Fruit fly (Drosophila melanogaster) whole organism, embryonic: ENCODE results near the gene CG14131.
A peak's percentile ranks its signal among the peaks of the same experiment; 100 is the strongest.

ENCODE experiments used
- Asciz ChIP-seq: fragments of 200-800 bp; sonication (Bioruptor generic); optimal IDR thresholded peaks from 2 replicates; lab custom pipeline; 2017; ENCODE audit warnings: missing biosample characterization, mild to moderate bottlenecking, missing genetic modification characterization, missing genetic modification reagents
- Atf3 ChIP-seq: fragments of 200-800 bp; sonication (Bioruptor generic); optimal IDR thresholded peaks from 3 replicates; lab custom pipeline; 2016; ENCODE audit warnings: missing biosample characterization, missing genetic modification characterization
- Atf6 ChIP-seq: fragments of 200-800 bp; sonication (Bioruptor generic); IDR thresholded peaks from 2 replicates; pipeline ENCODE4 v1.3.6; 2022; ENCODE audit warnings: missing biosample characterization, missing genetic modification characterization
- CG10321 ChIP-seq: fragments of 200-800 bp; sonication (Bioruptor generic); IDR thresholded peaks from 2 replicates; pipeline ENCODE4 v1.3.6; 2022; ENCODE audit warnings: missing biosample characterization, missing genetic modification characterization
- CG10979 ChIP-seq: fragments of 200-800 bp; sonication (Bioruptor generic); optimal IDR thresholded peaks from 2 replicates; lab custom pipeline; 2018; ENCODE audit warnings: missing biosample characterization, mild to moderate bottlenecking, missing genetic modification characterization, moderate library complexity
- CG11247 ChIP-seq: fragments of 200-800 bp; sonication (Bioruptor generic); IDR thresholded peaks from 2 replicates; pipeline ENCODE4 v1.3.6; 2022; ENCODE audit warnings: missing biosample characterization, missing genetic modification characterization
- CG11456 ChIP-seq: fragments of 200-800 bp; sonication (Bioruptor generic); IDR thresholded peaks from 3 replicates; pipeline ENCODE4 v1.3.6; 2022; ENCODE audit warnings: missing biosample characterization, missing genetic modification characterization
- CG11504 ChIP-seq: fragments of 200-800 bp; sonication (Bioruptor generic); optimal IDR thresholded peaks from 3 replicates; lab custom pipeline; 2019; ENCODE audit warnings: missing biosample characterization, mild to moderate bottlenecking, missing genetic modification characterization, moderate library complexity
- CG11696 ChIP-seq: fragments of 200-800 bp; sonication (Bioruptor generic); IDR thresholded peaks from 2 replicates; pipeline ENCODE4 v1.3.6; 2022; ENCODE audit warnings: missing biosample characterization, missing genetic modification characterization
- CG12071 ChIP-seq: fragments of 200-800 bp; sonication (Bioruptor generic); optimal IDR thresholded peaks from 3 replicates; lab custom pipeline; 2018; ENCODE audit warnings: missing biosample characterization, mild to moderate bottlenecking, missing genetic modification characterization
- CG12219 ChIP-seq: fragments of 200-800 bp; sonication (Bioruptor generic); optimal IDR thresholded peaks from 3 replicates; lab custom pipeline; 2018; ENCODE audit warnings: missing biosample characterization, mild to moderate bottlenecking, missing genetic modification characterization
- CG13123 ChIP-seq: fragments of 200-800 bp; sonication (Bioruptor generic); optimal IDR thresholded peaks from 2 replicates; lab custom pipeline; 2016; ENCODE audit warnings: missing biosample characterization, missing genetic modification characterization
- CG14965 ChIP-seq: fragments of 200-800 bp; sonication (Bioruptor generic); optimal IDR thresholded peaks from 2 replicates; lab custom pipeline; 2016; ENCODE audit warnings: missing biosample characterization, missing genetic modification characterization, borderline replicate concordance
- CG15601 ChIP-seq: fragments of 200-800 bp; sonication (Bioruptor generic); optimal IDR thresholded peaks from 3 replicates; lab custom pipeline; 2019; ENCODE audit warnings: missing biosample characterization, mild to moderate bottlenecking, missing genetic modification characterization, moderate library complexity
- CG2712 ChIP-seq: fragments of 200-800 bp; optimal IDR thresholded peaks from 3 replicates; lab custom pipeline; 2019; ENCODE audit warnings: missing biosample characterization, mild to moderate bottlenecking, missing genetic modification characterization, moderate library complexity
- CG2889 ChIP-seq: fragments of 200-800 bp; sonication (Bioruptor generic); IDR thresholded peaks from 3 replicates; pipeline ENCODE4 v1.3.6; 2022; ENCODE audit warnings: missing biosample characterization, missing genetic modification characterization
- CG30403 ChIP-seq: fragments of 200-800 bp; sonication (Bioruptor generic); optimal IDR thresholded peaks from 3 replicates; lab custom pipeline; 2016; ENCODE audit warnings: missing biosample characterization, missing genetic modification characterization
- CG31224 ChIP-seq: fragments of 200-800 bp; sonication (Bioruptor generic); IDR thresholded peaks from 2 replicates; pipeline ENCODE4 v1.3.6; 2022; ENCODE audit warnings: missing biosample characterization, missing genetic modification characterization
- CG34376 ChIP-seq: fragments of 200-800 bp; sonication (Bioruptor generic); optimal IDR thresholded peaks from 2 replicates; lab custom pipeline; 2018; ENCODE audit warnings: missing biosample characterization, mild to moderate bottlenecking, missing genetic modification characterization
- CG7556 ChIP-seq: fragments of 200-800 bp; sonication (Bioruptor generic); optimal IDR thresholded peaks from 2 replicates; lab custom pipeline; 2017; ENCODE audit warnings: missing biosample characterization, mild to moderate bottlenecking, missing genetic modification characterization
- CG7928 ChIP-seq: fragments of 200-800 bp; sonication (Bioruptor generic); optimal IDR thresholded peaks from 2 replicates; lab custom pipeline; 2017; ENCODE audit warnings: missing biosample characterization, mild to moderate bottlenecking, missing genetic modification characterization
- CG8765 ChIP-seq: fragments of 200-800 bp; sonication (Bioruptor generic); IDR thresholded peaks from 2 replicates; pipeline ENCODE4 v1.3.6; 2022; ENCODE audit warnings: missing biosample characterization, missing genetic modification characterization
- CG8924 ChIP-seq: fragments of 200-800 bp; optimal IDR thresholded peaks from 3 replicates; lab custom pipeline; 2019; ENCODE audit warnings: missing biosample characterization, mild to moderate bottlenecking, missing genetic modification characterization, moderate library complexity
- CG9817 ChIP-seq: fragments of 200-800 bp; sonication (Bioruptor generic); optimal IDR thresholded peaks from 2 replicates; lab custom pipeline; 2018; ENCODE audit warnings: missing biosample characterization, mild to moderate bottlenecking, missing genetic modification characterization, moderate library complexity
- Dek ChIP-seq: fragments of 200-800 bp; sonication (Bioruptor generic); optimal IDR thresholded peaks from 3 replicates; lab custom pipeline; 2019; ENCODE audit warnings: missing biosample characterization, mild to moderate bottlenecking, missing genetic modification characterization, moderate library complexity
- Gsc ChIP-seq: fragments of 200-800 bp; sonication (Bioruptor generic); IDR thresholded peaks from 2 replicates; pipeline ENCODE4 v1.3.6; 2022; ENCODE audit warnings: missing biosample characterization, missing genetic modification characterization
- HLH3B ChIP-seq: fragments of 200-800 bp; sonication (Bioruptor generic); IDR thresholded peaks from 2 replicates; pipeline ENCODE4 v1.3.6; 2022; ENCODE audit warnings: missing biosample characterization, missing genetic modification characterization
- Hsf ChIP-seq: fragments of 200-800 bp; sonication (Bioruptor generic); optimal IDR thresholded peaks from 3 replicates; lab custom pipeline; 2016; ENCODE audit warnings: missing biosample characterization, missing genetic modification characterization
- NFAT ChIP-seq: fragments of 200-800 bp; sonication (Bioruptor generic); IDR thresholded peaks from 2 replicates; pipeline ENCODE4 v1.3.6; 2022; ENCODE audit warnings: missing biosample characterization, missing genetic modification characterization
- Stat92E ChIP-seq, 3 experiments: fragments of >200 bp in 2 of 3; fragments of 200-800 bp in 1 of 3; sonication (Bioruptor generic) in 1 of 3; optimal IDR thresholded peaks; 2 replicates each; lab custom pipeline; 2017 to 2019; ENCODE audit warnings: missing biosample characterization in 3 of 3, missing genetic modification characterization in 3 of 3, mild to moderate bottlenecking in 1 of 3, moderate library complexity in 1 of 3
- Taf1 ChIP-seq: fragments of 200-800 bp; sonication (Bioruptor generic); IDR thresholded peaks from 2 replicates; pipeline ENCODE4 v1.3.6; 2022; ENCODE audit warnings: missing biosample characterization, missing genetic modification characterization
- Xrp1 ChIP-seq: fragments of 200-800 bp; sonication (Bioruptor generic); IDR thresholded peaks from 2 replicates; pipeline ENCODE4 v1.3.6; 2022; ENCODE audit warnings: missing biosample characterization, missing genetic modification characterization
- ato ChIP-seq: fragments of 200-800 bp; sonication (Bioruptor generic); IDR thresholded peaks from 2 replicates; pipeline ENCODE4 v1.3.6; 2022; ENCODE audit warnings: missing biosample characterization, missing genetic modification characterization; ENCODE audit not compliant: partially characterized antibody
- ems ChIP-seq: fragments of 200-800 bp; sonication (Bioruptor generic); optimal IDR thresholded peaks from 3 replicates; lab custom pipeline; 2016; ENCODE audit warnings: missing biosample characterization, missing genetic modification characterization
- fu2 ChIP-seq: fragments of 200-800 bp; sonication (Bioruptor generic); optimal IDR thresholded peaks from 2 replicates; lab custom pipeline; 2016; ENCODE audit warnings: missing biosample characterization, missing genetic modification characterization
- grau ChIP-seq: fragments of 200-800 bp; optimal IDR thresholded peaks from 3 replicates; lab custom pipeline; 2019; ENCODE audit warnings: missing biosample characterization, mild to moderate bottlenecking, missing genetic modification characterization, moderate library complexity
- hkb ChIP-seq, 2 experiments: fragments of 200-800 bp in 1 of 2; fragments of >200 bp in 1 of 2; sonication (Bioruptor generic) in 1 of 2; IDR thresholded peaks in 1 of 2; optimal IDR thresholded peaks in 1 of 2; 2 replicates each; pipeline versions ENCODE4 v1.3.6 to Lab custom; 2017 to 2022; ENCODE audit warnings: missing biosample characterization in 1 of 2, missing genetic modification characterization in 1 of 2
- jigr1 ChIP-seq: fragments of 200-800 bp; sonication (Bioruptor generic); IDR thresholded peaks from 3 replicates; pipeline ENCODE4 v1.3.6; 2022; ENCODE audit warnings: missing biosample characterization, missing genetic modification characterization
- kay ChIP-seq: fragments of 200-800 bp; sonication (Bioruptor generic); optimal IDR thresholded peaks from 2 replicates; lab custom pipeline; 2016; ENCODE audit warnings: missing biosample characterization, missing genetic modification characterization
- kni ChIP-seq: fragments of 200-800 bp; sonication (Bioruptor generic); optimal IDR thresholded peaks from 3 replicates; lab custom pipeline; 2017; ENCODE audit warnings: mild to moderate bottlenecking, missing biosample characterization, missing genetic modification reagents, missing genetic modification characterization
- nerfin-1 ChIP-seq: fragments of 200-800 bp; sonication (Bioruptor generic); optimal IDR thresholded peaks from 3 replicates; lab custom pipeline; 2019; ENCODE audit warnings: missing biosample characterization, mild to moderate bottlenecking, missing genetic modification characterization, moderate library complexity
- pfk ChIP-seq: fragments of 200-800 bp; sonication (Bioruptor generic); optimal IDR thresholded peaks from 2 replicates; lab custom pipeline; 2018; ENCODE audit warnings: missing biosample characterization, mild to moderate bottlenecking, missing genetic modification characterization, moderate library complexity
- pho ChIP-seq: fragments of 200-800 bp; sonication (Bioruptor generic); optimal IDR thresholded peaks from 2 replicates; lab custom pipeline; 2016; ENCODE audit warnings: missing biosample characterization, missing genetic modification characterization
- tgo ChIP-seq: fragments of 200-800 bp; sonication (Bioruptor generic); IDR thresholded peaks from 3 replicates; pipeline ENCODE4 v1.3.6; 2022; ENCODE audit warnings: missing biosample characterization, missing genetic modification characterization
- tx ChIP-seq: fragments of 200-800 bp; sonication (Bioruptor generic); optimal IDR thresholded peaks from 2 replicates; lab custom pipeline; 2016; ENCODE audit warnings: missing biosample characterization, missing genetic modification characterization
- wdn ChIP-seq: fragments of 200-800 bp; sonication (Bioruptor generic); IDR thresholded peaks from 2 replicates; pipeline ENCODE4 v1.3.6; 2022; ENCODE audit warnings: missing biosample characterization, missing genetic modification characterization

CG14131 gene

dm6 chr3L:11816641-11817040 is 39.8 kb downstream of the CG14131 start:
- TF ChIP-seq CG11456 (GFP tag; lab: Robert Waterston, UW) (no peak), CG11504 (tag; lab: Kevin White, UChicago) (peak; percentile 99), CG14965 (GFP tag; lab: Kevin White, UChicago) (no peak), CG11247 (GFP tag; lab: Robert Waterston, UW) (no peak)
- TF ChIP-seq, all 482 proteins: peak for 1

- TF ChIP-seq CG2712 (tag; lab: Kevin White, UChicago), result peak; percentile 39
- peak; percentile 53 for TF ChIP-seq grau (tag; lab: Kevin White, UChicago)
- TF ChIP-seq kay, result peak; percentile 69
- TF ChIP-seq CG13123 (GFP tag; lab: Kevin White, UChicago), result peak; percentile 1
- TF ChIP-seq Xrp1, result peak; percentile 64
- TF ChIP-seq Atf6 (GFP tag; lab: Robert Waterston, UW), result peak; percentile 70
- TF ChIP-seq ems (GFP tag; lab: Kevin White, UChicago), result peak; percentile 33
- TF ChIP-seq pho, result peak; percentile 19
- TF ChIP-seq CG12219 (GFP tag; lab: Kevin White, UChicago), result peak; percentile 34
- TF ChIP-seq HLH3B, result peak; percentile 42; the same call in 1 of the 2 replicates
- TF ChIP-seq hkb (optimal IDR thresholded peaks at IDR 0.05; lab: Kevin White, UChicago), result no peak
- TF ChIP-seq hkb (GFP tag; IDR thresholded peaks at IDR 0.05; lab: Robert Waterston, UW), result peak; percentile 44; the same call in 1 of the 2 replicates
- TF ChIP-seq tgo (GFP tag; lab: Robert Waterston, UW), result peak; percentile 44; the same call in 1 of the 3 replicates
- TF ChIP-seq CG30403 (GFP tag; lab: Kevin White, UChicago), result peak; percentile 11
- TF ChIP-seq CG11696 (GFP tag; lab: Robert Waterston, UW), result 0 out of 2 replicates have a peak, but pooled peaks have one; percentile 11
- TF ChIP-seq Dek (tag; lab: Kevin White, UChicago), result peak; percentile 5
- peak; percentile 68 for TF ChIP-seq CG34376 (GFP tag; lab: Kevin White, UChicago)
- TF ChIP-seq fu2 (GFP tag; lab: Kevin White, UChicago), result peak; percentile 1
- TF ChIP-seq CG9817, result peak; percentile 7
- TF ChIP-seq CG31224 (GFP tag; lab: Robert Waterston, UW), result 0 out of 2 replicates have a peak, but pooled peaks have one; percentile 22
- peak; percentile 45 for TF ChIP-seq nerfin-1 (tag; lab: Kevin White, UChicago)
- peak; percentile 35 for TF ChIP-seq CG8924 (tag; lab: Kevin White, UChicago)
- TF ChIP-seq Atf3 (GFP tag; lab: Kevin White, UChicago), result peak; percentile 3
- 0 out of 2 replicates have a peak, but pooled peaks have one; percentile 18 for TF ChIP-seq Taf1 (GFP tag; lab: Robert Waterston, UW)
- no peak for TF ChIP-seq pfk
- no peak for TF ChIP-seq ato (GFP tag; lab: Robert Waterston, UW)
- no peak for TF ChIP-seq Asciz
- peak; percentile 10 for TF ChIP-seq tx (GFP tag; lab: Kevin White, UChicago)
- TF ChIP-seq kni (GFP tag; lab: Kevin White, UChicago), result peak; percentile 28
- TF ChIP-seq wdn (GFP tag; lab: Robert Waterston, UW), result 0 out of 2 replicates have a peak, but pooled peaks have one; percentile 38
- no peak for TF ChIP-seq Gsc
- TF ChIP-seq CG12071, result peak; percentile 31
- no peak for TF ChIP-seq CG2889
- no peak for TF ChIP-seq CG8765 (GFP tag; lab: Robert Waterston, UW)
- no peak for TF ChIP-seq jigr1 (GFP tag; lab: Robert Waterston, UW)
- TF ChIP-seq CG10979 (tag; lab: Kevin White, UChicago), result peak; percentile 3
- TF ChIP-seq CG15601 (tag; lab: Kevin White, UChicago), result peak; percentile 63
- TF ChIP-seq NFAT (GFP tag; lab: Robert Waterston, UW), result peak; percentile 56; the same call in 1 of the 2 replicates
- peak; percentile 41 for TF ChIP-seq Hsf
- TF ChIP-seq CG10321, result 0 out of 2 replicates have a peak, but pooled peaks have one; percentile 22
- peak; percentile 20 for TF ChIP-seq CG7556 (GFP tag; lab: Kevin White, UChicago)
- TF ChIP-seq CG7928 (GFP tag; lab: Kevin White, UChicago), result no peak
- TF ChIP-seq Stat92E (GFP tag; optimal IDR thresholded peaks at IDR 0.05; lab: Kevin White, UChicago), result peak in 1 of 3 experiments; percentile 36
These were observed 43.0 kb downstream of the CG14131 start for dm6 chr3L:11819639-11820456.
